Fruit fly (Drosophila melanogaster): ENCODE results near the gene Msp300.

Gene Msp300

DNA sequence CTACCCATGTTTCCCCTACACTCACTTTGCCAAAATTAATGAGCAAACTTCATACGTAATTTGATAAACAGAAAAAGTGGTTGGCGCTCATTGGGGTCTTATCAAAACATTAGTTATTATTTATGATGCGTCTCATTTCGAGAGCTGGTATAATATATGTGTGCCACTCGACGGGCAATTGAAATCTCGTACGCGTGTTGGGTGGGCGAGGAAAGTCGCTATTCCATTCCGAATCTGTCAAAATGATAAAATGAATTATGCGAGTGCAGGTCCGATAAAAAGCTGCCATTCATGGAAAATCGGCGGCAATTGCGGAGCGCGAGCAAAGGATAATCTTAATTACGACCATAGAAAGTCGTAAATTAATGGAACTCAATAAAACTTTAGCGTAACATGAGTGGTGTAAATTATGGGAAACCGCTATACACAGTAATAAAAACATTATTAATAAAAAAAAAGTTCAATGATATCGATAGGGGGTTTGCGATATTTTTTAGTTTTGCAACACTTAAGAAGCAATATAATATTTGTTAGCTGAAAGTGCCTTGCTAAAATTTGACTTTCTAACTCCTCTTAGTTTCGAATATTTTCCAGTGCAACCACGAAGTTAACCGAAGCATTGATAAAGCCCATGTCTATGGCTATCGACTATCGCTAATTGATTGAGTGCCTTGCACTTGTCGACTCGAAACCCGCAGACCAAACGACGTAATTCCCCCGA is 141.7 kb downstream of the Msp300 start:
- TF ChIP-seq CG32772 (GFP tag; IDR thresholded peaks at IDR 0.05) (0 out of 2 replicates have a peak, but pooled peaks have one; percentile 13), CG7839 (tag; optimal IDR thresholded peaks at IDR 0.05) (peak; percentile 41), CG11504 (tag; optimal IDR thresholded peaks at IDR 0.05) (peak; percentile 41), phol (tag; optimal IDR thresholded peaks at IDR 0.05) (peak; percentile 6), grau (tag; optimal IDR thresholded peaks at IDR 0.05) (peak; percentile 13), lilli (GFP tag; optimal IDR thresholded peaks at IDR 0.05) (peak; percentile 12), Trl (optimal IDR thresholded peaks at IDR 0.05) (no peak), Trl (GFP tag; optimal IDR thresholded peaks at IDR 0.05) (no peak), pho (GFP tag; optimal IDR thresholded peaks at IDR 0.05) (no peak), CG9727 (GFP tag; optimal IDR thresholded peaks at IDR 0.05) (peak; percentile 17), CG10209 (GFP tag; optimal IDR thresholded peaks at IDR 0.05) (no peak), CG34376 (GFP tag; optimal IDR thresholded peaks at IDR 0.05) (peak; percentile 47), CG31441 (GFP tag; IDR thresholded peaks at IDR 0.05) (peak; percentile 45; the same call in 1 of the 2 replicates), CG17802 (tag; optimal IDR thresholded peaks at IDR 0.05) (no peak), CG3281 (GFP tag; optimal IDR thresholded peaks at IDR 0.05) (peak; percentile 1), CrebB (tag; optimal IDR thresholded peaks at IDR 0.05) (no peak), CG11398 (GFP tag; optimal IDR thresholded peaks at IDR 0.05) (no peak), insv (GFP tag; optimal IDR thresholded peaks at IDR 0.05) (no peak), Sox102F (GFP tag; optimal IDR thresholded peaks at IDR 0.05) (peak; percentile 24), Oli (tag; optimal IDR thresholded peaks at IDR 0.05) (peak; percentile 23), CG4424 (GFP tag; optimal IDR thresholded peaks at IDR 0.05) (peak; percentile 17), eve (GFP tag; optimal IDR thresholded peaks at IDR 0.05) (peak in 1 of 2 experiments; percentile 50), sob (GFP tag; IDR thresholded peaks at IDR 0.05) (0 out of 2 replicates have a peak, but pooled peaks have one; percentile 11), ken (GFP tag; IDR thresholded peaks at IDR 0.05) (peak; percentile 30; the same call in 1 of the 3 replicates), CG3838 (GFP tag; optimal IDR thresholded peaks at IDR 0.05) (no peak), CG2678 (tag; optimal IDR thresholded peaks at IDR 0.05) (peak; percentile 53), Dip2 (GFP tag; IDR thresholded peaks at IDR 0.05) (no peak), CG2120 (GFP tag; optimal IDR thresholded peaks at IDR 0.05) (peak; percentile 47), bowl (GFP tag; IDR thresholded peaks at IDR 0.05) (no peak), Camta (GFP tag; optimal IDR thresholded peaks at IDR 0.05) (no peak), HmgD (GFP tag; optimal IDR thresholded peaks at IDR 0.05) (no peak), jigr1 (GFP tag; IDR thresholded peaks at IDR 0.05) (no peak), CG10267 (tag; optimal IDR thresholded peaks at IDR 0.05) (peak; percentile 33), dpn (GFP tag; optimal IDR thresholded peaks at IDR 0.05) (peak in 1 of 2 experiments; percentile 7), cas (GFP tag; IDR thresholded peaks at IDR 0.05) (no peak), croc (GFP tag; conservative IDR thresholded peaks at IDR 0.05) (no peak), CG13775 (GFP tag; optimal IDR thresholded peaks at IDR 0.05) (peak; percentile 14), CG11085 (GFP tag; IDR thresholded peaks at IDR 0.05) (no peak), unpg (GFP tag; optimal IDR thresholded peaks at IDR 0.05) (peak; percentile 38), odd (GFP tag; optimal IDR thresholded peaks at IDR 0.05) (no peak), luna (GFP tag; optimal IDR thresholded peaks at IDR 0.05) (no peak), TFAM (GFP tag; optimal IDR thresholded peaks at IDR 0.05) (no peak), CG15514 (GFP tag; optimal IDR thresholded peaks at IDR 0.05) (peak; percentile 10), az2 (GFP tag; optimal IDR thresholded peaks at IDR 0.05) (peak; percentile 1), CG10462 (GFP tag; optimal IDR thresholded peaks at IDR 0.05) (no peak), CG30403 (GFP tag; optimal IDR thresholded peaks at IDR 0.05) (peak; percentile 12), salm (tag; optimal IDR thresholded peaks at IDR 0.05) (no peak), CG3163 (GFP tag; optimal IDR thresholded peaks at IDR 0.05) (no peak), prd (optimal IDR thresholded peaks at IDR 0.05) (no peak), prd (GFP tag; IDR thresholded peaks at IDR 0.05) (peak; percentile 13; the same call in 1 of the 3 replicates), maf-S (GFP tag; optimal IDR thresholded peaks at IDR 0.05) (no peak)

Measured in whole organism, embryonic.